Worm (Caenorhabditis elegans) whole organism, L1 larva: Measurements from ENCODE around the gene fbxa-196.

Experiments used
- C16A3.4 ChIP-seq: fragments of 150-350 bp; optimal IDR thresholded peaks from 2 replicates; lab custom pipeline; 2014; ENCODE audit warnings: missing biosample characterization, missing genetic modification characterization
- F16B12.6 ChIP-seq: fragments of 150-350 bp; optimal IDR thresholded peaks from 2 replicates; lab custom pipeline; 2014; ENCODE audit warnings: missing biosample characterization, missing genetic modification characterization
- ama-1 ChIP-seq: fragments of 150-350 bp; optimal IDR thresholded peaks from 2 replicates; lab custom pipeline; 2014
- blmp-1 ChIP-seq: fragments of 150-350 bp; optimal IDR thresholded peaks from 2 replicates; lab custom pipeline; 2014; ENCODE audit warnings: missing biosample characterization, missing genetic modification characterization
- ceh-63 ChIP-seq: fragments of 200-800 bp; sonication (Bioruptor generic); optimal IDR thresholded peaks from 2 replicates; lab custom pipeline; 2018; ENCODE audit warnings: mild to moderate bottlenecking, missing genetic modification characterization, missing compliant biosample characterization
- ceh-82 ChIP-seq, 3 experiments: fragments of 150-350 bp in 1 of 3; sonication (generic microtip) in 2 of 3; optimal IDR thresholded peaks; 2 replicates each; lab custom pipeline; 2014 to 2017; ENCODE audit warnings: missing biosample characterization in 3 of 3, missing genetic modification characterization in 3 of 3
- ceh-90 ChIP-seq: sonication (generic microtip); optimal IDR thresholded peaks from 2 replicates; lab custom pipeline; 2016; ENCODE audit warnings: missing genetic modification characterization, missing compliant biosample characterization
- dpl-1 ChIP-seq, 3 experiments: fragments of 150-350 bp in 2 of 3; sonication (generic microtip) in 1 of 3; optimal IDR thresholded peaks; 2 replicates each; lab custom pipeline; 2014 to 2017; ENCODE audit warnings: missing biosample characterization in 3 of 3, missing genetic modification characterization in 3 of 3, missing genetic modification reagents in 3 of 3
- dsc-1 ChIP-seq: sonication (generic microtip); optimal IDR thresholded peaks from 2 replicates; lab custom pipeline; 2016; ENCODE audit warnings: mild to moderate bottlenecking, missing genetic modification characterization, missing compliant biosample characterization
- efl-1 ChIP-seq, 4 experiments: fragments of 150-350 bp; optimal IDR thresholded peaks in 3 of 4; peaks in 1 of 4; 1 replicate in 1 of 4; 2 replicates in 3 of 4; lab custom pipeline; 2014; ENCODE audit warnings: missing biosample characterization in 2 of 4, missing genetic modification characterization in 2 of 4, missing genetic modification reagents in 2 of 4
- efl-3 ChIP-seq: fragments of 200-800 bp; sonication (Bioruptor generic); optimal IDR thresholded peaks from 2 replicates; lab custom pipeline; 2018; ENCODE audit warnings: mild to moderate bottlenecking, missing genetic modification characterization, missing compliant biosample characterization
- elt-3 ChIP-seq, 6 experiments: fragments of 150-350 bp in 1 of 6; sonication (generic microtip); optimal IDR thresholded peaks; 2 replicates each; lab custom pipeline; 2017 to 2018; ENCODE audit warnings: missing biosample characterization in 6 of 6, missing genetic modification characterization in 6 of 6, inconsistent platforms in 1 of 6
- ets-5 ChIP-seq: fragments of 200-800 bp; sonication (Bioruptor generic); IDR thresholded peaks from 2 replicates; pipeline ENCODE4 v1.3.6; 2022; ENCODE audit warnings: missing genetic modification characterization, missing compliant biosample characterization
- fkh-4 ChIP-seq: sonication (generic microtip); optimal IDR thresholded peaks from 2 replicates; lab custom pipeline; 2016; ENCODE audit warnings: missing compliant biosample characterization, missing genetic modification characterization, borderline replicate concordance
- hlh-17 ChIP-seq: fragments of 200-800 bp; sonication (Bioruptor generic); optimal IDR thresholded peaks from 2 replicates; lab custom pipeline; 2018; ENCODE audit warnings: missing genetic modification characterization, mild to moderate bottlenecking, missing compliant biosample characterization, moderate library complexity, borderline replicate concordance
- hlh-4 ChIP-seq: sonication (generic microtip); optimal IDR thresholded peaks from 2 replicates; lab custom pipeline; 2016; ENCODE audit warnings: mild to moderate bottlenecking, missing genetic modification characterization, missing compliant biosample characterization
- irx-1 ChIP-seq: sonication (generic microtip); optimal IDR thresholded peaks from 2 replicates; lab custom pipeline; 2016; ENCODE audit warnings: missing genetic modification characterization, missing compliant biosample characterization
- isw-1 ChIP-seq: fragments of 200-800 bp; sonication (Bioruptor generic); IDR thresholded peaks from 2 replicates; pipeline ENCODE4 v1.3.6; 2022; ENCODE audit warnings: missing genetic modification characterization, missing compliant biosample characterization
- jun-1 ChIP-seq: fragments of 150-350 bp; optimal IDR thresholded peaks from 2 replicates; lab custom pipeline; 2014; ENCODE audit warnings: missing biosample characterization, missing genetic modification reagents, missing genetic modification characterization
- lin-14 ChIP-seq: fragments of 200-800 bp; sonication (Bioruptor generic); optimal IDR thresholded peaks from 2 replicates; lab custom pipeline; 2018; ENCODE audit warnings: mild to moderate bottlenecking, missing genetic modification characterization, moderate library complexity, missing compliant biosample characterization
- lin-35 ChIP-seq, 2 experiments: fragments of 150-350 bp; optimal IDR thresholded peaks; 2 replicates each; lab custom pipeline; 2014; ENCODE audit warnings: missing biosample characterization in 2 of 2, missing genetic modification characterization in 2 of 2, missing genetic modification reagents in 2 of 2
- lsy-2 ChIP-seq, 2 experiments: fragments of 150-350 bp; optimal IDR thresholded peaks; 2 replicates each; lab custom pipeline; 2014; ENCODE audit warnings: missing biosample characterization in 2 of 2, missing genetic modification characterization in 2 of 2
- mdl-1 ChIP-seq, 2 experiments: fragments of 150-350 bp; optimal IDR thresholded peaks; 2 replicates each; lab custom pipeline; 2014 to 2017; ENCODE audit warnings: missing biosample characterization in 2 of 2, missing genetic modification characterization in 2 of 2, inconsistent platforms in 1 of 2
- mep-1 ChIP-seq: fragments of 150-350 bp; optimal IDR thresholded peaks from 2 replicates; lab custom pipeline; 2014; ENCODE audit warnings: missing biosample characterization, missing genetic modification characterization
- nhr-20 ChIP-seq: sonication (generic microtip); optimal IDR thresholded peaks from 2 replicates; lab custom pipeline; 2016; ENCODE audit warnings: mild to moderate bottlenecking, missing genetic modification characterization, missing compliant biosample characterization
- nhr-237 ChIP-seq: fragments of 150-350 bp; optimal IDR thresholded peaks from 2 replicates; lab custom pipeline; 2014; ENCODE audit warnings: missing biosample characterization, missing genetic modification characterization
- nhr-47 ChIP-seq: sonication (generic microtip); optimal IDR thresholded peaks from 2 replicates; lab custom pipeline; 2016; ENCODE audit warnings: mild to moderate bottlenecking, missing genetic modification characterization, moderate library complexity, missing compliant biosample characterization
- nhr-71 ChIP-seq: sonication (generic microtip); optimal IDR thresholded peaks from 2 replicates; lab custom pipeline; 2016; ENCODE audit warnings: mild to moderate bottlenecking, missing genetic modification characterization, moderate library complexity, missing compliant biosample characterization
- nhr-85 ChIP-seq: sonication (generic microtip); peaks from one replicate; lab custom pipeline; 2016; ENCODE audit warnings: missing genetic modification characterization, inconsistent platforms, missing compliant biosample characterization
- nhr-90 ChIP-seq: sonication (generic microtip); optimal IDR thresholded peaks from 2 replicates; lab custom pipeline; 2016; ENCODE audit warnings: mild to moderate bottlenecking, missing genetic modification characterization, missing compliant biosample characterization; ENCODE audit not compliant: poor library complexity
- pag-3 ChIP-seq: sonication (generic microtip); optimal IDR thresholded peaks from 2 replicates; lab custom pipeline; 2017; ENCODE audit warnings: missing genetic modification characterization, mild to moderate bottlenecking, missing compliant biosample characterization, antibody characterized with exemption, borderline replicate concordance; ENCODE audit not compliant: insufficient read depth
- pax-3 ChIP-seq: fragments of 200-800 bp; sonication (Bioruptor generic); optimal IDR thresholded peaks from 2 replicates; lab custom pipeline; 2018; ENCODE audit warnings: mild to moderate bottlenecking, missing genetic modification characterization, moderate library complexity, missing compliant biosample characterization
- rnt-1 ChIP-seq: sonication (generic microtip); optimal IDR thresholded peaks from 2 replicates; lab custom pipeline; 2016; ENCODE audit warnings: mild to moderate bottlenecking, missing genetic modification characterization, moderate library complexity, missing compliant biosample characterization
- snu-23 ChIP-seq: sonication (generic microtip); optimal IDR thresholded peaks from 2 replicates; lab custom pipeline; 2016; ENCODE audit warnings: missing genetic modification characterization, missing compliant biosample characterization
- sox-4 ChIP-seq: sonication (generic microtip); optimal IDR thresholded peaks from 2 replicates; lab custom pipeline; 2016; ENCODE audit warnings: missing genetic modification characterization, missing compliant biosample characterization
- swsn-7 ChIP-seq: sonication (generic microtip); optimal IDR thresholded peaks from 2 replicates; lab custom pipeline; 2016; ENCODE audit warnings: missing genetic modification characterization, missing compliant biosample characterization
- tbx-2 ChIP-seq: sonication (generic microtip); optimal IDR thresholded peaks from 2 replicates; lab custom pipeline; 2016; ENCODE audit warnings: missing genetic modification characterization, missing compliant biosample characterization
- tlp-1 ChIP-seq: fragments of 150-350 bp; optimal IDR thresholded peaks from 2 replicates; lab custom pipeline; 2014; ENCODE audit warnings: missing biosample characterization, missing genetic modification characterization
- unc-130 ChIP-seq: fragments of 150-350 bp; optimal IDR thresholded peaks from 2 replicates; lab custom pipeline; 2017; ENCODE audit warnings: missing biosample characterization, missing genetic modification characterization, inconsistent platforms
- unc-30 ChIP-seq: sonication (generic microtip); optimal IDR thresholded peaks from 2 replicates; lab custom pipeline; 2017; ENCODE audit warnings: missing biosample characterization, missing genetic modification characterization
- unc-62 ChIP-seq: fragments of 150-350 bp; optimal IDR thresholded peaks from 2 replicates; lab custom pipeline; 2014; ENCODE audit warnings: missing biosample characterization, missing genetic modification reagents, missing genetic modification characterization
- vab-15 ChIP-seq: sonication (generic microtip); optimal IDR thresholded peaks from 2 replicates; lab custom pipeline; 2017; ENCODE audit warnings: missing genotype, mild to moderate bottlenecking, missing genetic modification characterization, missing compliant biosample characterization
- xbp-1 ChIP-seq: sonication (generic microtip); optimal IDR thresholded peaks from 2 replicates; lab custom pipeline; 2016; ENCODE audit warnings: missing genetic modification characterization, missing compliant biosample characterization

fbxa-196 gene

DNA sequence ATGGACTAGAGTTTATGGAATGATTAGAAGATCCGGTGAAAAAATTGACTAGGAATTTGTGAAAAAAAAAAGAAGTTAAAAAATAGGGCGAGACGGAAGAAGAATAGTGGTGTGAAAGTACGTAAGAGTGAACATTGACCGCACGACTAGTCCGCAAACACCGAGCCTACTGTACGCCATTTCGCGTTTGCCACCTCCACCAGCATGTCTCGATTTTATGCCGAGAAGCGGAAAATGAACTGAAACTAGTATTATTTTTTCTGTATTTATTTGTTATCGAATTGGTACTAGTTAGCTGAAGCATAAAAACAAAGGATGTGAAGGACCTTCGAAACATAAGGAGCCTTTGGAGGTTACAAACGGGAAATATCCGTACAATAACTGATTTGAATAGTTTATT is 21.0 kb upstream of the fbxa-196 start:
- peak; percentile 40 for TF ChIP-seq lin-14
- TF ChIP-seq ceh-82 (tag; optimal IDR thresholded peaks at IDR 0.05; lab: Kevin White, UChicago) = peak in 2 of 3 experiments; percentile 14 to 45
- peak; percentile 17 for TF ChIP-seq blmp-1 (tag; lab: Kevin White, UChicago)
- TF ChIP-seq swsn-7 = peak; percentile 29
- TF ChIP-seq C16A3.4 (tag; lab: Kevin White, UChicago) = peak; percentile 51
- TF ChIP-seq rnt-1 (tag; lab: Kevin White, UChicago) = peak; percentile 80
- TF ChIP-seq lin-35 (GFP tag; optimal IDR thresholded peaks at IDR 0.05; lab: Kevin White, UChicago) = peak; percentile 57 to 66
- peak; percentile 48 for TF ChIP-seq nhr-47 (tag; lab: Kevin White, UChicago)
- TF ChIP-seq unc-62 (GFP tag; lab: Kevin White, UChicago) = no peak
- TF ChIP-seq dsc-1 (tag; lab: Kevin White, UChicago) = peak; percentile 12
- peak; percentile 44 for TF ChIP-seq nhr-90
- TF ChIP-seq xbp-1 = peak; percentile 63
- TF ChIP-seq efl-3 (GFP tag; lab: Kevin White, UChicago) = no peak
- peak; percentile 52 for TF ChIP-seq nhr-20
- peak; percentile 62 for TF ChIP-seq nhr-85 (tag; lab: Kevin White, UChicago)
- peak; percentile 15; the same call in 1 of the 2 replicates for TF ChIP-seq isw-1
- TF ChIP-seq lsy-2 (tag; optimal IDR thresholded peaks at IDR 0.05; lab: Kevin White, UChicago) = peak; percentile 58 to 87
- TF ChIP-seq mdl-1 (tag; optimal IDR thresholded peaks at IDR 0.05; lab: Kevin White, UChicago) = no peak
- TF ChIP-seq dpl-1 (GFP tag; optimal IDR thresholded peaks at IDR 0.05; lab: Kevin White, UChicago) = peak; percentile 13 to 62 (median 57)
- TF ChIP-seq snu-23 = peak; percentile 55
- TF ChIP-seq F16B12.6 = peak; percentile 89
- peak; percentile 17 for TF ChIP-seq unc-130 (tag; lab: Kevin White, UChicago)
- peak; percentile 9 for TF ChIP-seq tbx-2 (tag; lab: Kevin White, UChicago)
- TF ChIP-seq ets-5 = no peak
- no peak for TF ChIP-seq hlh-4 (tag; lab: Kevin White, UChicago)
- TF ChIP-seq nhr-237 (tag; lab: Kevin White, UChicago) = no peak
- peak; percentile 65 for TF ChIP-seq nhr-71
- TF ChIP-seq jun-1 (tag; lab: Kevin White, UChicago) = peak; percentile 32
- peak; percentile 55 to 57 for TF ChIP-seq efl-1 (optimal IDR thresholded peaks at IDR 0.05; lab: Kevin White, UChicago)
- TF ChIP-seq efl-1 (GFP tag; optimal IDR thresholded peaks at IDR 0.05 in 1 of 2; lab: Kevin White, UChicago) = peak; percentile 58 to 92
- no peak for TF ChIP-seq irx-1
- peak; percentile 23 for TF ChIP-seq mep-1

DNA sequence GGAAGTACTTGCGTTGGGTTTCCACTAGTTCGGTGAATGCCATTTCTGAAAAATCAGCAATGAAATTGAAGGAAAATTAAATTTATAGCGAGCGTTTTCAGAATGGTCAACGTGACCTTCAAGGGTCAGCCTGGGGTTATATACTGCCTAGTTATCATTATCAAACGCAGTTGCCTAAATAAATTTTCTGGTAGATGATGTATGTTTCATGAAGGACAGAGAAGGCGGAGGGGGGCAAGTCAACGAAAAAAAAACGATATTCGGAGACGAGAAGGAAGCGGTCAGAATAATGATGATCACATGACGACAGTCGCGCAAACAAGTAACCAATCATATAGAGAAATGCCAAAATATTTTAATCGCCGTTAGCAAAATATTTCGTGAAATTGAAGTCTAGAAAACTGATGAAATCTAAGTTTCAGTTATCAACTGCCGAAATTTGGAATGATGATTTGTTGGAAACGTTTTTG is 18.6 kb upstream of the fbxa-196 start, which contains the start of gene alh-4:
Gene alh-4 (minus strand): TSS at position 51 of the 470 bp plus-strand sequence.
- TF ChIP-seq jun-1 (tag; lab: Kevin White, UChicago) = no peak
- peak; percentile 67 for TF ChIP-seq nhr-20
- no peak for TF ChIP-seq tlp-1
- TF ChIP-seq ama-1 (lab: Kevin White, UChicago) = peak; percentile 35
- TF ChIP-seq tbx-2 (tag; lab: Kevin White, UChicago) = peak; percentile 17
- no peak for TF ChIP-seq sox-4 (tag; lab: Kevin White, UChicago)
- TF ChIP-seq nhr-71 = peak; percentile 42
- TF ChIP-seq hlh-17 (GFP tag; lab: Kevin White, UChicago) = no peak
- peak; percentile 58 for TF ChIP-seq nhr-90
- peak; percentile 8 for TF ChIP-seq vab-15 (tag; lab: Kevin White, UChicago)
- peak in 1 of 6 experiments; percentile 77 for TF ChIP-seq elt-3 (tag; optimal IDR thresholded peaks at IDR 0.05; lab: Kevin White, UChicago)
- peak in 1 of 2 experiments; percentile 28 for TF ChIP-seq lsy-2 (tag; optimal IDR thresholded peaks at IDR 0.05; lab: Kevin White, UChicago)
- peak; percentile 84 for TF ChIP-seq nhr-85 (tag; lab: Kevin White, UChicago)
- no peak for TF ChIP-seq unc-30
- TF ChIP-seq snu-23 = peak; percentile 44
- TF ChIP-seq mdl-1 (tag; optimal IDR thresholded peaks at IDR 0.05; lab: Kevin White, UChicago) = peak in 1 of 2 experiments; percentile 40
- TF ChIP-seq mep-1 = peak; percentile 8
- TF ChIP-seq pag-3 (tag; lab: Kevin White, UChicago) = no peak
- TF ChIP-seq isw-1 = no peak
- no peak for TF ChIP-seq ceh-63
- TF ChIP-seq lin-35 (GFP tag; optimal IDR thresholded peaks at IDR 0.05; lab: Kevin White, UChicago) = peak in 1 of 2 experiments; percentile 37
- TF ChIP-seq pax-3 (tag; lab: Kevin White, UChicago) = no peak
- no peak for TF ChIP-seq ceh-90 (tag; lab: Kevin White, UChicago)
- no peak for TF ChIP-seq nhr-237 (tag; lab: Kevin White, UChicago)
- TF ChIP-seq unc-130 (tag; lab: Kevin White, UChicago) = peak; percentile 52
- no peak for TF ChIP-seq fkh-4 (tag; lab: Kevin White, UChicago)
- peak in 1 of 3 experiments; percentile 0 for TF ChIP-seq dpl-1 (GFP tag; optimal IDR thresholded peaks at IDR 0.05; lab: Kevin White, UChicago)
- TF ChIP-seq lin-14 = peak; percentile 45
- peak; percentile 79 for TF ChIP-seq blmp-1 (tag; lab: Kevin White, UChicago)
